Fruit fly (Drosophila melanogaster) whole organism, embryonic: ENCODE results near the gene ATPsynepsilonL.

Experiments used
- Ada2b ChIP-seq: fragments of 200-800 bp; sonication (Bioruptor generic); IDR thresholded peaks from 2 replicates; pipeline ENCODE4 v1.3.6; 2022; ENCODE audit warnings: missing biosample characterization, missing genetic modification characterization
- BEAF-32 ChIP-seq: fragments of 200-800 bp; sonication (Bioruptor generic); optimal IDR thresholded peaks from 3 replicates; lab custom pipeline; 2017; ENCODE audit warnings: missing biosample characterization, missing genetic modification characterization, mild to moderate bottlenecking, moderate library complexity, missing genetic modification reagents
- C15 ChIP-seq: fragments of 200-800 bp; sonication (Bioruptor generic); IDR thresholded peaks from 3 replicates; pipeline ENCODE4 v1.3.6; 2022; ENCODE audit warnings: missing biosample characterization, missing genetic modification characterization
- CG10267 ChIP-seq: fragments of 200-800 bp; sonication (Bioruptor generic); optimal IDR thresholded peaks from 2 replicates; lab custom pipeline; 2018; ENCODE audit warnings: missing biosample characterization, mild to moderate bottlenecking, missing genetic modification characterization, moderate library complexity
- CG10274 ChIP-seq: fragments of 200-800 bp; sonication (Bioruptor generic); optimal IDR thresholded peaks from 3 replicates; lab custom pipeline; 2017; ENCODE audit warnings: missing biosample characterization, mild to moderate bottlenecking, missing genetic modification characterization
- CG11085 ChIP-seq: fragments of 200-800 bp; sonication (Bioruptor generic); IDR thresholded peaks from 2 replicates; pipeline ENCODE4 v1.3.6; 2022; ENCODE audit warnings: missing biosample characterization, missing genetic modification characterization
- CG12104 ChIP-seq: fragments of 200-800 bp; sonication (Bioruptor generic); optimal IDR thresholded peaks from 3 replicates; lab custom pipeline; 2016; ENCODE audit warnings: missing biosample characterization, missing genetic modification characterization
- CG12155 ChIP-seq: fragments of 200-800 bp; sonication (Bioruptor generic); optimal IDR thresholded peaks from 3 replicates; lab custom pipeline; 2016; ENCODE audit warnings: missing biosample characterization, missing genetic modification characterization
- CG1233 ChIP-seq: fragments of 200-800 bp; sonication (Bioruptor generic); optimal IDR thresholded peaks from 4 replicates; lab custom pipeline; 2018; ENCODE audit warnings: missing biosample characterization, mild to moderate bottlenecking, missing genetic modification characterization
- CG12769 ChIP-seq: fragments of 200-800 bp; sonication (Bioruptor generic); optimal IDR thresholded peaks from 2 replicates; lab custom pipeline; 2019; ENCODE audit warnings: missing biosample characterization, mild to moderate bottlenecking, missing genetic modification characterization, moderate library complexity
- CG14050 ChIP-seq: fragments of 200-800 bp; sonication (Bioruptor generic); IDR thresholded peaks from 3 replicates; pipeline ENCODE4 v1.3.6; 2022; ENCODE audit warnings: missing biosample characterization, missing genetic modification characterization
- CG14667 ChIP-seq: fragments of 200-800 bp; sonication (Bioruptor generic); IDR thresholded peaks from 2 replicates; pipeline ENCODE4 v1.3.6; 2022; ENCODE audit warnings: missing biosample characterization, missing genetic modification characterization
- CG14710 ChIP-seq: fragments of 200-800 bp; sonication (Bioruptor generic); optimal IDR thresholded peaks from 3 replicates; lab custom pipeline; 2019; ENCODE audit warnings: missing biosample characterization, mild to moderate bottlenecking, missing genetic modification characterization, moderate library complexity
- CG16813 ChIP-seq: fragments of 200-800 bp; sonication (Bioruptor generic); IDR thresholded peaks from 3 replicates; pipeline ENCODE4 v1.3.6; 2022; ENCODE audit warnings: missing biosample characterization, missing genetic modification characterization; ENCODE audit not compliant: partially characterized antibody
- CG17328 ChIP-seq: fragments of 200-800 bp; sonication (Bioruptor generic); IDR thresholded peaks from 2 replicates; pipeline ENCODE4 v1.3.6; 2022; ENCODE audit warnings: missing biosample characterization, missing genetic modification characterization
- CG2202 ChIP-seq: fragments of 200-800 bp; sonication (Bioruptor generic); optimal IDR thresholded peaks from 2 replicates; lab custom pipeline; 2018; ENCODE audit warnings: missing biosample characterization, mild to moderate bottlenecking, missing genetic modification characterization
- CG34224 ChIP-seq: fragments of 200-800 bp; sonication (Bioruptor generic); IDR thresholded peaks from 3 replicates; pipeline ENCODE4 v1.3.6; 2022; ENCODE audit warnings: missing biosample characterization, missing genetic modification characterization; ENCODE audit not compliant: partially characterized antibody
- CG5245 ChIP-seq: fragments of 200-800 bp; sonication (Bioruptor generic); optimal IDR thresholded peaks from 3 replicates; lab custom pipeline; 2016; ENCODE audit warnings: missing biosample characterization, missing genetic modification characterization
- CG6683 ChIP-seq: fragments of 200-800 bp; sonication (Bioruptor generic); optimal IDR thresholded peaks from 2 replicates; lab custom pipeline; 2017; ENCODE audit warnings: missing biosample characterization, mild to moderate bottlenecking, missing genetic modification characterization, missing genetic modification reagents
- D ChIP-seq, 2 experiments: fragments of 200-800 bp in 1 of 2; fragments of >200 bp in 1 of 2; sonication (Bioruptor generic) in 1 of 2; optimal IDR thresholded peaks; 2 replicates in 1 of 2; 3 replicates in 1 of 2; lab custom pipeline; 2017; ENCODE audit warnings: mild to moderate bottlenecking in 1 of 2, missing biosample characterization in 1 of 2, missing genetic modification characterization in 1 of 2, missing genetic modification reagents in 1 of 2
- Dp ChIP-seq: fragments of 200-800 bp; sonication (Bioruptor generic); optimal IDR thresholded peaks from 2 replicates; lab custom pipeline; 2018; ENCODE audit warnings: missing biosample characterization, mild to moderate bottlenecking, missing genetic modification characterization, moderate library complexity
- Dref ChIP-seq: fragments of 200-800 bp; sonication (Bioruptor generic); IDR thresholded peaks from 2 replicates; pipeline ENCODE4 v1.3.6; 2022; ENCODE audit warnings: missing biosample characterization, missing genetic modification characterization
- Fer1 ChIP-seq: fragments of 200-800 bp; sonication (Bioruptor generic); optimal IDR thresholded peaks from 2 replicates; lab custom pipeline; 2017; ENCODE audit warnings: missing biosample characterization, mild to moderate bottlenecking, missing genetic modification characterization
- Fer2 ChIP-seq: fragments of 200-800 bp; sonication (Bioruptor generic); optimal IDR thresholded peaks from 2 replicates; lab custom pipeline; 2018; ENCODE audit warnings: missing biosample characterization, mild to moderate bottlenecking, missing genetic modification characterization, moderate library complexity
- Hmr ChIP-seq: fragments of 200-800 bp; sonication (Bioruptor generic); optimal IDR thresholded peaks from 3 replicates; lab custom pipeline; 2017; ENCODE audit warnings: mild to moderate bottlenecking, missing biosample characterization, missing genetic modification reagents, missing genetic modification characterization
- Hr39 ChIP-seq: fragments of >200 bp; optimal IDR thresholded peaks from 2 replicates; lab custom pipeline; 2017
- Hr51 ChIP-seq, 2 experiments: fragments of 200-800 bp; sonication (Bioruptor generic); optimal IDR thresholded peaks; 2 replicates in 1 of 2; 3 replicates in 1 of 2; lab custom pipeline; 2016 to 2018; ENCODE audit warnings: missing biosample characterization in 2 of 2, missing genetic modification characterization in 2 of 2, mild to moderate bottlenecking in 1 of 2, moderate library complexity in 1 of 2
- Lpt ChIP-seq: fragments of >200 bp; optimal IDR thresholded peaks from 2 replicates; lab custom pipeline; 2018; ENCODE audit warnings: missing biosample characterization, missing genetic modification characterization
- MTF-1 ChIP-seq: fragments of 200-800 bp; sonication (Bioruptor generic); optimal IDR thresholded peaks from 2 replicates; lab custom pipeline; 2018; ENCODE audit warnings: missing biosample characterization, mild to moderate bottlenecking, missing genetic modification characterization, borderline replicate concordance
- Myb ChIP-seq: fragments of 200-800 bp; sonication (Bioruptor generic); optimal IDR thresholded peaks from 2 replicates; lab custom pipeline; 2016; ENCODE audit warnings: missing biosample characterization, missing genetic modification characterization
- NFAT ChIP-seq: fragments of 200-800 bp; sonication (Bioruptor generic); IDR thresholded peaks from 2 replicates; pipeline ENCODE4 v1.3.6; 2022; ENCODE audit warnings: missing biosample characterization, missing genetic modification characterization
- Oli ChIP-seq: fragments of 200-800 bp; sonication (Bioruptor generic); optimal IDR thresholded peaks from 2 replicates; lab custom pipeline; 2018; ENCODE audit warnings: missing biosample characterization, mild to moderate bottlenecking, missing genetic modification characterization, moderate library complexity
- Optix ChIP-seq: fragments of 200-800 bp; sonication (Bioruptor generic); IDR thresholded peaks from 3 replicates; pipeline ENCODE4 v1.3.6; 2022; ENCODE audit warnings: missing biosample characterization, missing genetic modification characterization
- Poxn ChIP-seq: fragments of 200-800 bp; sonication (Bioruptor generic); IDR thresholded peaks from 2 replicates; pipeline ENCODE4 v1.3.6; 2022; ENCODE audit warnings: missing biosample characterization, missing genetic modification characterization
- ase ChIP-seq: fragments of 200-800 bp; sonication (Bioruptor generic); IDR thresholded peaks from 3 replicates; pipeline ENCODE4 v1.3.6; 2022; ENCODE audit warnings: missing biosample characterization, missing genetic modification characterization
- dan ChIP-seq: fragments of 200-800 bp; sonication (Bioruptor generic); IDR thresholded peaks from 2 replicates; pipeline ENCODE4 v1.3.6; 2022; ENCODE audit warnings: missing biosample characterization, missing genetic modification characterization
- dpn ChIP-seq, 2 experiments: fragments of 200-800 bp; sonication (Bioruptor generic); optimal IDR thresholded peaks; 3 replicates each; lab custom pipeline; 2016; ENCODE audit warnings: missing biosample characterization in 2 of 2, missing genetic modification characterization in 2 of 2
- grau ChIP-seq: fragments of 200-800 bp; optimal IDR thresholded peaks from 3 replicates; lab custom pipeline; 2019; ENCODE audit warnings: missing biosample characterization, mild to moderate bottlenecking, missing genetic modification characterization, moderate library complexity
- ham ChIP-seq: fragments of 200-800 bp; sonication (Bioruptor generic); IDR thresholded peaks from 2 replicates; pipeline ENCODE4 v1.3.6; 2022; ENCODE audit warnings: missing biosample characterization, missing genetic modification characterization
- her ChIP-seq: fragments of 200-800 bp; sonication (Bioruptor generic); optimal IDR thresholded peaks from 2 replicates; lab custom pipeline; 2016; ENCODE audit warnings: missing biosample characterization, missing genetic modification characterization
- kay ChIP-seq: fragments of 200-800 bp; sonication (Bioruptor generic); optimal IDR thresholded peaks from 2 replicates; lab custom pipeline; 2016; ENCODE audit warnings: missing biosample characterization, missing genetic modification characterization
- lola ChIP-seq, 3 experiments: fragments of >200 bp in 2 of 3; fragments of 200-800 bp in 1 of 3; sonication (Bioruptor generic) in 1 of 3; optimal IDR thresholded peaks; 2 replicates each; lab custom pipeline; 2017 to 2019; ENCODE audit warnings: missing biosample characterization in 3 of 3, missing genetic modification characterization in 3 of 3, mild to moderate bottlenecking in 1 of 3, moderate library complexity in 1 of 3
- pfk ChIP-seq: fragments of 200-800 bp; sonication (Bioruptor generic); optimal IDR thresholded peaks from 2 replicates; lab custom pipeline; 2018; ENCODE audit warnings: missing biosample characterization, mild to moderate bottlenecking, missing genetic modification characterization, moderate library complexity
- sens ChIP-seq: fragments of 200-800 bp; sonication (Bioruptor generic); peaks from one replicate; lab custom pipeline; 2016; ENCODE audit warnings: missing biosample characterization, missing genetic modification characterization
- shn ChIP-seq: fragments of 200-800 bp; sonication (Bioruptor generic); optimal IDR thresholded peaks from 3 replicates; lab custom pipeline; 2016; ENCODE audit warnings: missing biosample characterization, missing genetic modification characterization
- slbo ChIP-seq: fragments of 200-800 bp; sonication (Bioruptor generic); IDR thresholded peaks from 2 replicates; pipeline ENCODE4 v1.3.6; 2022; ENCODE audit warnings: missing biosample characterization, missing genetic modification characterization
- tgo ChIP-seq: fragments of 200-800 bp; sonication (Bioruptor generic); IDR thresholded peaks from 3 replicates; pipeline ENCODE4 v1.3.6; 2022; ENCODE audit warnings: missing biosample characterization, missing genetic modification characterization
- tio ChIP-seq: fragments of 200-800 bp; sonication (Bioruptor generic); optimal IDR thresholded peaks from 2 replicates; lab custom pipeline; 2017; ENCODE audit warnings: missing biosample characterization, missing genetic modification characterization, inconsistent platforms
- tup ChIP-seq: fragments of 200-800 bp; sonication (Bioruptor generic); optimal IDR thresholded peaks from 2 replicates; lab custom pipeline; 2016; ENCODE audit warnings: missing biosample characterization, mild to moderate bottlenecking, missing genetic modification characterization, moderate library complexity
- wor ChIP-seq: fragments of 200-800 bp; sonication (Bioruptor generic); IDR thresholded peaks from 2 replicates; pipeline ENCODE4 v1.3.6; 2022; ENCODE audit warnings: missing biosample characterization, missing genetic modification characterization

Gene ATPsynepsilonL

DNA sequence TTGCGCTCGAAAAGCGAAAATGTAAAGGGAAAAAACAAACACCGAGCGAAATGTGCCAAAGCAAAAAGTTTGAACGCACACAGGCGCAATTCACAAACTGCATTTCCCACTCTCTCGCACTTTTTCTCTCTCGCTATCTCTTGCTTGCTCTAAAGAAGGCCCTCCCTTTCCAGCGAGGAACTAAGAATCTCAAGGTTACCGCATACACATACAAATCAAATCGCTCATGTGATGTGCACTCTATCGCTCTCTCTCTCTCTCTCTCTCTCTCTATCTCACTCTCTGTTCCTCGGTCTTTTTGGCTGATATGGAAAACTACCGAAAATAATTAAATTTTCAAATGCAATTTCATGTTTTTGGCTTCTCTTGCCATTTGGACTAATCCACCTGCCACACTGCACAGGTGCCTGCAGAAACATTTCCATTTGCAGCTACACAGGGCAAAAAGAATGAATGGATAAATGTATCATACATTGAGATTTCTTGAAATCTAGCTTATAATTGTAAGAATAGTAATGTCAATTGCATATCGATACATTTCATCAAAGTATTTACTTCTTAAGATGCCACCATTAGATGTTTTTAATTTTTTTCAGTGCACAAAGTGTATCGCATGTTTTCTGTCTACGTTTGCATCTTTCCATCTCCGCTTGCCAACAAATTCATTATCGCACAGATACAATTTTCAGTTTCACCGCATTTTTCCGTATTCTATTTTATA lies 42.1 kb upstream of the ATPsynepsilonL start (continued):
- TF ChIP-seq kay (GFP tag; lab: Kevin White, UChicago) = no peak
- no peak for TF ChIP-seq CG12769
- no peak for TF ChIP-seq Fer2 (tag; lab: Kevin White, UChicago)
- TF ChIP-seq lola (GFP tag; optimal IDR thresholded peaks at IDR 0.05; lab: Kevin White, UChicago) = no peak
- peak; percentile 30; the same call in 1 of the 3 replicates for TF ChIP-seq tgo (GFP tag; lab: Robert Waterston, UW)
- no peak for TF ChIP-seq tio
- TF ChIP-seq Hr39 (lab: Kevin White, UChicago) = no peak
- TF ChIP-seq ase (GFP tag; lab: Robert Waterston, UW) = no peak
- TF ChIP-seq Hmr = no peak
- peak; percentile 58 for TF ChIP-seq slbo (GFP tag; lab: Robert Waterston, UW)
- TF ChIP-seq Hr51 (GFP tag; optimal IDR thresholded peaks at IDR 0.05; lab: Kevin White, UChicago) = peak in 1 of 2 experiments; percentile 51
- no peak; the same call in 1 of the 2 replicates for TF ChIP-seq CG17328 (GFP tag; lab: Robert Waterston, UW)
- no peak for TF ChIP-seq grau (tag; lab: Kevin White, UChicago)
- no peak for TF ChIP-seq CG2202
- no peak for TF ChIP-seq ham
- no peak for TF ChIP-seq CG10267
- no peak for TF ChIP-seq Poxn (GFP tag; lab: Robert Waterston, UW)
- TF ChIP-seq Dp (GFP tag; lab: Kevin White, UChicago) = no peak
- no peak for TF ChIP-seq Myb (GFP tag; lab: Kevin White, UChicago)
- peak; percentile 86 for TF ChIP-seq sens (GFP tag; lab: Kevin White, UChicago)
- no peak for TF ChIP-seq CG14710
- no peak for TF ChIP-seq D (optimal IDR thresholded peaks at IDR 0.05; lab: Kevin White, UChicago)
- TF ChIP-seq D (GFP tag; optimal IDR thresholded peaks at IDR 0.05; lab: Kevin White, UChicago) = no peak
- TF ChIP-seq Dref (GFP tag; lab: Robert Waterston, UW) = no peak
- no peak for TF ChIP-seq CG10274 (GFP tag; lab: Kevin White, UChicago)
- TF ChIP-seq CG5245 (GFP tag; lab: Kevin White, UChicago) = no peak
- peak in 1 of 2 experiments; percentile 4 for TF ChIP-seq dpn (GFP tag; optimal IDR thresholded peaks at IDR 0.05; lab: Kevin White, UChicago)
- TF ChIP-seq CG12155 (GFP tag; lab: Kevin White, UChicago) = no peak
- TF ChIP-seq CG12104 (GFP tag; lab: Kevin White, UChicago) = no peak
- TF ChIP-seq Oli (tag; lab: Kevin White, UChicago) = peak; percentile 40
- TF ChIP-seq pfk = no peak
- TF ChIP-seq tup (GFP tag; lab: Kevin White, UChicago) = no peak
- no peak for TF ChIP-seq CG6683
- no peak for TF ChIP-seq Fer1 (GFP tag; lab: Kevin White, UChicago)
- no peak for TF ChIP-seq shn (GFP tag; lab: Kevin White, UChicago)
- TF ChIP-seq MTF-1 (GFP tag; lab: Kevin White, UChicago) = no peak
- no peak for TF ChIP-seq dan (GFP tag; lab: Robert Waterston, UW)
- no peak for TF ChIP-seq Lpt (GFP tag; lab: Kevin White, UChicago)
- no peak for TF ChIP-seq CG1233 (GFP tag; lab: Kevin White, UChicago)
- no peak for TF ChIP-seq CG34224 (GFP tag; lab: Robert Waterston, UW)
- no peak for TF ChIP-seq Optix (GFP tag; lab: Robert Waterston, UW)
- TF ChIP-seq CG14667 (GFP tag; lab: Robert Waterston, UW) = no peak
- TF ChIP-seq her = no peak
- no peak for TF ChIP-seq NFAT (GFP tag; lab: Robert Waterston, UW)
- TF ChIP-seq CG14050 (GFP tag; lab: Robert Waterston, UW) = no peak
- TF ChIP-seq BEAF-32 (GFP tag; lab: Kevin White, UChicago) = no peak
- no peak for TF ChIP-seq C15 (GFP tag; lab: Robert Waterston, UW)
- TF ChIP-seq CG16813 (GFP tag; lab: Robert Waterston, UW) = no peak
- TF ChIP-seq Ada2b = peak; percentile 34; the same call in 1 of the 2 replicates
- no peak for TF ChIP-seq wor (GFP tag; lab: Robert Waterston, UW)
- TF ChIP-seq CG11085 (GFP tag; lab: Robert Waterston, UW) = no peak
